Worm (Caenorhabditis elegans): ENCODE data around the gene C44B12.9.

C44B12.9 gene

DNA sequence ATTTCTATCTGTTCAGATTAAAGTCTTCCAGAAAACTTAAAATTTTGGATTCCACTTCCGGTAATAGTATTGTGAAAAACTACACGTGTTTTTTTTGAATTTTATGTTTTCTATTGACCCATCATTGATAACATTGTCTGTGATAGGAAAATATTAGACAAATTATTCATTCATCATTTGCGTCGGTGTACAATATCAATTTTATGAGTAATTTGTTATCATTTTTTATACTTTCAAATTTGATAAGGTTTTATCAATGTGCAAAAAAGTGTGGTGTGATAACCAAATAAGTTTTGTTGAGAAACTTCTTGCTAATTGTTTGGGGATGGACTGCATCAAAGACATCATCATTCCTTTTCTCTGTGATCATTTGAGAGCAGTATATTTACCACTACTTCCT, 28.9 kb downstream of the C44B12.9 start:
- no peak for TF ChIP-seq daf-19 (GFP tag; conservative IDR thresholded peaks at IDR 0.05)
- peak; percentile 40; the same call in 1 of the 2 replicates for TF ChIP-seq php-3 (GFP tag; IDR thresholded peaks at IDR 0.05)
- no peak for TF ChIP-seq daf-16 (GFP tag; optimal IDR thresholded peaks at IDR 0.05)
- peak; percentile 17 for TF ChIP-seq daf-16 (tag; optimal IDR thresholded peaks at IDR 0.05)
- TF ChIP-seq F37D6.2 (tag; optimal IDR thresholded peaks at IDR 0.05), result no peak
- TF ChIP-seq D1046.2 (GFP tag; IDR thresholded peaks at IDR 0.05), result no peak
- TF ChIP-seq dve-1 (tag; optimal IDR thresholded peaks at IDR 0.05; ENCODE audit: insufficient read depth), result peak; percentile 12
- TF ChIP-seq pqm-1 (tag; optimal IDR thresholded peaks at IDR 0.05), result peak; percentile 76
- peak; percentile 53 for TF ChIP-seq nhr-6 (tag; optimal IDR thresholded peaks at IDR 0.05)
- TF ChIP-seq nhr-77 (tag; optimal IDR thresholded peaks at IDR 0.05), result peak; percentile 65
- peak; percentile 10 for TF ChIP-seq hlh-11 (tag; optimal IDR thresholded peaks at IDR 0.05)
- TF ChIP-seq fkh-10 (GFP tag; optimal IDR thresholded peaks at IDR 0.05), result no peak
- no peak for TF ChIP-seq egl-27 (tag; optimal IDR thresholded peaks at IDR 0.05)
- peak; percentile 71 for TF ChIP-seq nhr-28 (tag; optimal IDR thresholded peaks at IDR 0.05)
- no peak for TF ChIP-seq lin-15B (tag; optimal IDR thresholded peaks at IDR 0.05)

DNA sequence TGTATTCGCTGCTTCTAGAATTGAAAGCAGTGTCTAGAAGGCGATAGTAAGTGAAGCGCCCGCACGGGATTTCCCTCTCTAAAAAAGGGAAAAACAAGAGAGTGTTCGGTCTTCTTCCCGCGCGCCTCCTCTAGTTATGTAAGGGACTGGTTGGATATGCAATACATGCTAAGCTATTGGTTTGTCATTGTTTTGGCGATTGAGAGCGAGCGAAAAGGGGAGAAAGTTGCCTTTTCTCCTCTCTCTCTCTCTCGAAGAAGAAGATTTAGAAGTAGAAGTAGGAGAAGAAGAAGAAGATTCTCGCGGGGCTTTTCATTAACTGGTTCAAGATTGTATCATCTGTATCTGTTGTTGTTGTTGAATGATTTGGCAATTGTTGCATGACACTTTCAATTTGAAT, 30.3 kb downstream of the C44B12.9 start:
- TF ChIP-seq ZK546.5 (tag; optimal IDR thresholded peaks at IDR 0.05) (no peak), mes-2 (tag; optimal IDR thresholded peaks at IDR 0.05; ENCODE audit: poor library complexity, severe bottlenecking) (no peak), set-16 (GFP tag; IDR thresholded peaks at IDR 0.05) (no peak), daf-12 (tag; optimal IDR thresholded peaks at IDR 0.05) (no peak), dve-1 (tag; optimal IDR thresholded peaks at IDR 0.05; ENCODE audit: insufficient read depth) (no peak), T20F7.1 (GFP tag; optimal IDR thresholded peaks at IDR 0.05) (no peak), nhr-102 (tag; optimal IDR thresholded peaks at IDR 0.05) (no peak), Y5F2A.4 (GFP tag; optimal IDR thresholded peaks at IDR 0.05) (no peak), fkh-10 (GFP tag; optimal IDR thresholded peaks at IDR 0.05) (no peak), R02D3.7 (tag; optimal IDR thresholded peaks at IDR 0.05) (no peak), aly-2 (tag; optimal IDR thresholded peaks at IDR 0.05) (no peak), vab-7 (GFP tag; IDR thresholded peaks at IDR 0.05) (no peak)

DNA sequence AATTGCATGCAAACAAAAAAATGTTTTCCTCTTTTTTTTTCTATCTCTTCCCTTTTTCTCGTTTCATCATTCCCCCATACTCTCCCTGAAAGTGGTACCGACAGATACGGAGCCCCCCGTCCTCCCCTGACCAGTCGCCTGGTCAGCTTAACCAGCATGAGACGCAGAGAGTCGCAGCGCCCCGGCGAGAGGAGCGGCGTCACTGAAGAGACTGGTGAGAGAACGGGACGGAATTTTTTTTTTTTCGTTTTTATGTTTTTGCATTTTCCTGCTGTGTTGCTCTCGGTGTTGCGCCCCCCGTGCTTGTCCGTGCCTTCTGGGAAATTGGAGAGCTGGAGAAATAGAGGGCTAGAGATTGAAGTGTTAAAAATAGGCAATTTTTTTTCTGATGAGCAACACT, 34.0 kb downstream of the C44B12.9 start:
- TF ChIP-seq zag-1 (tag; optimal IDR thresholded peaks at IDR 0.05), result peak; percentile 43
- TF ChIP-seq lin-13 (GFP tag; optimal IDR thresholded peaks at IDR 0.05), result peak; percentile 67
- TF ChIP-seq snpc-4 (tag; optimal IDR thresholded peaks at IDR 0.05), result no peak
- TF ChIP-seq T26A8.4 (GFP tag; IDR thresholded peaks at IDR 0.05), result peak; percentile 88
- TF ChIP-seq zip-11 (GFP tag; IDR thresholded peaks at IDR 0.05), result no peak
- peak; percentile 67 for TF ChIP-seq mes-2 (tag; optimal IDR thresholded peaks at IDR 0.05; ENCODE audit: poor library complexity, severe bottlenecking)
- peak; percentile 62; the same call in 1 of the 2 replicates for TF ChIP-seq tra-1 (GFP tag; IDR thresholded peaks at IDR 0.05)
- no peak for TF ChIP-seq unc-130 (GFP tag; optimal IDR thresholded peaks at IDR 0.05)
- TF ChIP-seq Y5F2A.4 (GFP tag; optimal IDR thresholded peaks at IDR 0.05), result no peak
- peak; percentile 11 for TF ChIP-seq pqm-1 (tag; optimal IDR thresholded peaks at IDR 0.05)
- peak; percentile 84 for TF ChIP-seq hmg-1.1 (GFP tag; IDR thresholded peaks at IDR 0.05)
- no peak for TF ChIP-seq dmd-9 (GFP tag; IDR thresholded peaks at IDR 0.05)
- no peak for TF ChIP-seq lir-3 (tag; optimal IDR thresholded peaks at IDR 0.05)
- TF ChIP-seq nhr-48 (tag; optimal IDR thresholded peaks at IDR 0.05), result peak; percentile 86
- no peak for TF ChIP-seq lin-15B (tag; optimal IDR thresholded peaks at IDR 0.05)
- TF ChIP-seq mxl-2 (GFP tag; conservative IDR thresholded peaks at IDR 0.05), result no peak
- TF ChIP-seq ceh-32 (tag; optimal IDR thresholded peaks at IDR 0.05; ENCODE audit: poor library complexity), result peak; percentile 1
- TF ChIP-seq nhr-77 (tag; optimal IDR thresholded peaks at IDR 0.05), result peak; percentile 91
- TF ChIP-seq skn-1 (tag; optimal IDR thresholded peaks at IDR 0.05), result no peak
- peak; percentile 86 for TF ChIP-seq dmd-6 (GFP tag; IDR thresholded peaks at IDR 0.05)
- TF ChIP-seq dpl-1 (GFP tag; optimal IDR thresholded peaks at IDR 0.05), result peak; percentile 56
- TF ChIP-seq Y105C5A.15 (GFP tag; IDR thresholded peaks at IDR 0.05), result no peak
- peak; percentile 52 for TF ChIP-seq nhr-6 (tag; optimal IDR thresholded peaks at IDR 0.05)
- TF ChIP-seq Y75B8A.6 (GFP tag; IDR thresholded peaks at IDR 0.05), result no peak
- no peak for TF ChIP-seq dmd-8 (GFP tag; IDR thresholded peaks at IDR 0.05)
- TF ChIP-seq daf-8 (GFP tag; IDR thresholded peaks at IDR 0.05), result no peak
- TF ChIP-seq spr-1 (tag; optimal IDR thresholded peaks at IDR 0.05), result peak; percentile 61
- no peak for TF ChIP-seq ztf-7 (tag; optimal IDR thresholded peaks at IDR 0.05)
- TF ChIP-seq mdl-1 (tag; optimal IDR thresholded peaks at IDR 0.05), result peak; percentile 86 to 94
- TF ChIP-seq egl-43 (GFP tag; IDR thresholded peaks at IDR 0.05), result peak; percentile 80

Measured in whole organism, L4 larva.